Fruit fly (Drosophila melanogaster) whole organism, embryonic: Measurements from ENCODE around the gene CG34057.
A peak's percentile ranks its signal among the peaks of the same experiment; 100 is the strongest.

ENCODE experiments used
- Abd-B ChIP-seq: fragments of 200-800 bp; sonication (Bioruptor generic); optimal IDR thresholded peaks from 2 replicates; lab custom pipeline; 2018; ENCODE audit warnings: missing biosample characterization, mild to moderate bottlenecking, missing genetic modification characterization, moderate library complexity
- Awh ChIP-seq: fragments of 200-800 bp; sonication (Bioruptor generic); IDR thresholded peaks from 2 replicates; pipeline ENCODE4, ENCODE4 v1.3.6; 2022; ENCODE audit warnings: missing biosample characterization, missing genetic modification characterization
- B-H2 ChIP-seq: fragments of 200-800 bp; sonication (Bioruptor generic); optimal IDR thresholded peaks from 2 replicates; lab custom pipeline; 2018; ENCODE audit warnings: missing biosample characterization, mild to moderate bottlenecking, missing genetic modification characterization
- Blimp-1 ChIP-seq: fragments of 200-800 bp; sonication (Bioruptor generic); optimal IDR thresholded peaks from 3 replicates; lab custom pipeline; 2018; ENCODE audit warnings: missing biosample characterization, missing genetic modification characterization, mild to moderate bottlenecking, moderate library complexity, missing genetic modification reagents
- Bteb2 ChIP-seq: fragments of 200-800 bp; sonication (Bioruptor generic); optimal IDR thresholded peaks from 2 replicates; lab custom pipeline; 2016; ENCODE audit warnings: missing biosample characterization, missing genetic modification characterization
- CG10209 ChIP-seq: fragments of 200-800 bp; sonication (Bioruptor generic); optimal IDR thresholded peaks from 3 replicates; lab custom pipeline; 2017; ENCODE audit warnings: missing biosample characterization, mild to moderate bottlenecking, missing genetic modification characterization, missing genetic modification reagents
- CG10959 ChIP-seq: fragments of 200-800 bp; sonication (Bioruptor generic); IDR thresholded peaks from 2 replicates; pipeline ENCODE4 v1.3.6; 2022; ENCODE audit warnings: missing biosample characterization, missing genetic modification characterization
- CG11504 ChIP-seq: fragments of 200-800 bp; sonication (Bioruptor generic); optimal IDR thresholded peaks from 3 replicates; lab custom pipeline; 2019; ENCODE audit warnings: missing biosample characterization, mild to moderate bottlenecking, missing genetic modification characterization, moderate library complexity
- CG12659 ChIP-seq: fragments of 200-800 bp; sonication (Bioruptor generic); optimal IDR thresholded peaks from 3 replicates; lab custom pipeline; 2017; ENCODE audit warnings: mild to moderate bottlenecking, missing biosample characterization, missing genetic modification reagents, missing genetic modification characterization
- CG14965 ChIP-seq: fragments of 200-800 bp; sonication (Bioruptor generic); optimal IDR thresholded peaks from 2 replicates; lab custom pipeline; 2016; ENCODE audit warnings: missing biosample characterization, missing genetic modification characterization, borderline replicate concordance
- CG15073 ChIP-seq: fragments of 200-800 bp; sonication (Bioruptor generic); optimal IDR thresholded peaks from 2 replicates; lab custom pipeline; 2016; ENCODE audit warnings: missing biosample characterization, missing genetic modification characterization
- CG15696 ChIP-seq: fragments of 200-800 bp; sonication (Bioruptor generic); optimal IDR thresholded peaks from 2 replicates; lab custom pipeline; 2019; ENCODE audit warnings: missing biosample characterization, mild to moderate bottlenecking, missing genetic modification characterization, moderate library complexity
- CG17802 ChIP-seq: fragments of 200-800 bp; sonication (Bioruptor generic); optimal IDR thresholded peaks from 2 replicates; lab custom pipeline; 2018; ENCODE audit warnings: missing biosample characterization, mild to moderate bottlenecking, missing genetic modification characterization, moderate library complexity
- CG18262 ChIP-seq: fragments of 200-800 bp; optimal IDR thresholded peaks from 3 replicates; lab custom pipeline; 2019; ENCODE audit warnings: missing biosample characterization, mild to moderate bottlenecking, missing genetic modification characterization, moderate library complexity
- CG18599 ChIP-seq: fragments of 200-800 bp; sonication (Bioruptor generic); optimal IDR thresholded peaks from 3 replicates; lab custom pipeline; 2017; ENCODE audit warnings: missing biosample characterization, missing genetic modification characterization, mild to moderate bottlenecking, moderate library complexity, missing genetic modification reagents
- CG2202 ChIP-seq: fragments of 200-800 bp; sonication (Bioruptor generic); optimal IDR thresholded peaks from 2 replicates; lab custom pipeline; 2018; ENCODE audit warnings: missing biosample characterization, mild to moderate bottlenecking, missing genetic modification characterization
- CG2889 ChIP-seq: fragments of 200-800 bp; sonication (Bioruptor generic); IDR thresholded peaks from 3 replicates; pipeline ENCODE4 v1.3.6; 2022; ENCODE audit warnings: missing biosample characterization, missing genetic modification characterization
- CG30020 ChIP-seq: fragments of 200-800 bp; optimal IDR thresholded peaks from 2 replicates; lab custom pipeline; 2019; ENCODE audit warnings: missing biosample characterization, mild to moderate bottlenecking, missing genetic modification characterization, moderate library complexity
- CG32767 ChIP-seq: fragments of 200-800 bp; sonication (Bioruptor generic); IDR thresholded peaks from 2 replicates; pipeline ENCODE4 v1.3.6; 2022; ENCODE audit warnings: missing biosample characterization, missing genetic modification characterization
- CG33557 ChIP-seq: fragments of 200-800 bp; sonication (Bioruptor generic); optimal IDR thresholded peaks from 2 replicates; lab custom pipeline; 2019; ENCODE audit warnings: missing biosample characterization, mild to moderate bottlenecking, missing genetic modification characterization, moderate library complexity
- CG6254 ChIP-seq: fragments of 200-800 bp; sonication (Bioruptor generic); optimal IDR thresholded peaks from 3 replicates; lab custom pipeline; 2017; ENCODE audit warnings: mild to moderate bottlenecking, missing biosample characterization, missing genetic modification reagents, missing genetic modification characterization
- CG8924 ChIP-seq: fragments of 200-800 bp; optimal IDR thresholded peaks from 3 replicates; lab custom pipeline; 2019; ENCODE audit warnings: missing biosample characterization, mild to moderate bottlenecking, missing genetic modification characterization, moderate library complexity
- CG9609 ChIP-seq: fragments of 200-800 bp; sonication (Bioruptor generic); optimal IDR thresholded peaks from 3 replicates; lab custom pipeline; 2016; ENCODE audit warnings: missing biosample characterization, missing genetic modification characterization
- CG9797 ChIP-seq: fragments of 200-800 bp; sonication (Bioruptor generic); optimal IDR thresholded peaks from 3 replicates; lab custom pipeline; 2018; ENCODE audit warnings: missing biosample characterization, mild to moderate bottlenecking, missing genetic modification characterization
- Camta ChIP-seq: fragments of 200-800 bp; sonication (Bioruptor generic); optimal IDR thresholded peaks from 2 replicates; lab custom pipeline; 2016; ENCODE audit warnings: missing biosample characterization, missing genetic modification characterization
- E2f2 ChIP-seq: fragments of 200-800 bp; sonication (Bioruptor generic); IDR thresholded peaks from 2 replicates; pipeline ENCODE4 v1.3.6; 2022; ENCODE audit warnings: missing biosample characterization, missing genetic modification characterization
- Ets65A ChIP-seq: fragments of 200-800 bp; sonication (Bioruptor generic); peaks from one replicate; lab custom pipeline; 2016; ENCODE audit warnings: missing biosample characterization, missing genetic modification characterization
- Fer3 ChIP-seq: fragments of 200-800 bp; sonication (Bioruptor generic); optimal IDR thresholded peaks from 2 replicates; lab custom pipeline; 2018; ENCODE audit warnings: missing biosample characterization, mild to moderate bottlenecking, missing genetic modification characterization, moderate library complexity
- Hr51 ChIP-seq, 2 experiments: fragments of 200-800 bp; sonication (Bioruptor generic); optimal IDR thresholded peaks; 2 replicates in 1 of 2; 3 replicates in 1 of 2; lab custom pipeline; 2016 to 2018; ENCODE audit warnings: missing biosample characterization in 2 of 2, missing genetic modification characterization in 2 of 2, mild to moderate bottlenecking in 1 of 2, moderate library complexity in 1 of 2
- Max ChIP-seq: fragments of 200-800 bp; sonication (Bioruptor generic); optimal IDR thresholded peaks from 2 replicates; lab custom pipeline; 2016; ENCODE audit warnings: missing biosample characterization, mild to moderate bottlenecking, missing genetic modification characterization
- Six4 ChIP-seq: fragments of 200-800 bp; sonication (Bioruptor generic); optimal IDR thresholded peaks from 2 replicates; lab custom pipeline; 2016; ENCODE audit warnings: missing biosample characterization, missing genetic modification characterization
- Sox102F ChIP-seq: fragments of 200-800 bp; sonication (Bioruptor generic); optimal IDR thresholded peaks from 2 replicates; lab custom pipeline; 2018; ENCODE audit warnings: missing biosample characterization, mild to moderate bottlenecking, missing genetic modification characterization, moderate library complexity
- TFAM ChIP-seq: fragments of 200-800 bp; sonication (Bioruptor generic); optimal IDR thresholded peaks from 2 replicates; lab custom pipeline; 2017; ENCODE audit warnings: missing biosample characterization, missing genetic modification characterization, inconsistent platforms
- ash1 ChIP-seq: fragments of 200-800 bp; sonication (Bioruptor generic); optimal IDR thresholded peaks from 2 replicates; lab custom pipeline; 2018; ENCODE audit warnings: missing biosample characterization, mild to moderate bottlenecking, missing genetic modification characterization
- bab2 ChIP-seq: fragments of 200-800 bp; sonication (Bioruptor generic); optimal IDR thresholded peaks from 2 replicates; lab custom pipeline; 2016; ENCODE audit warnings: missing biosample characterization, missing genetic modification characterization
- bbx ChIP-seq: fragments of 200-800 bp; sonication (Bioruptor generic); IDR thresholded peaks from 2 replicates; pipeline ENCODE4 v1.3.6; 2022; ENCODE audit warnings: missing biosample characterization, missing genetic modification characterization; ENCODE audit not compliant: partially characterized antibody
- cg ChIP-seq: fragments of 200-800 bp; sonication (Bioruptor generic); optimal IDR thresholded peaks from 3 replicates; lab custom pipeline; 2019; ENCODE audit warnings: missing biosample characterization, mild to moderate bottlenecking, missing genetic modification characterization, moderate library complexity
- chif ChIP-seq, 2 experiments: fragments of 200-800 bp; sonication (Bioruptor generic); optimal IDR thresholded peaks; 3 replicates each; lab custom pipeline; 2016; ENCODE audit warnings: missing biosample characterization in 2 of 2, missing genetic modification characterization in 2 of 2
- chm ChIP-seq: fragments of 200-800 bp; sonication (Bioruptor generic); IDR thresholded peaks from 2 replicates; pipeline ENCODE4 v1.3.6; 2022; ENCODE audit warnings: missing biosample characterization, missing genetic modification characterization
- chn ChIP-seq: fragments of 200-800 bp; sonication (Bioruptor generic); optimal IDR thresholded peaks from 2 replicates; lab custom pipeline; 2016; ENCODE audit warnings: missing biosample characterization, missing genetic modification characterization
- dimm ChIP-seq: fragments of 200-800 bp; sonication (Bioruptor generic); IDR thresholded peaks from 2 replicates; pipeline ENCODE4 v1.3.6; 2022; ENCODE audit warnings: missing biosample characterization, missing genetic modification characterization
- gcm2 ChIP-seq: fragments of 200-800 bp; sonication (Bioruptor generic); optimal IDR thresholded peaks from 2 replicates; lab custom pipeline; 2016; ENCODE audit warnings: missing biosample characterization, missing genetic modification characterization
- inv ChIP-seq: fragments of 200-800 bp; sonication (Bioruptor generic); IDR thresholded peaks from 2 replicates; pipeline ENCODE4 v1.3.6; 2022; ENCODE audit warnings: missing biosample characterization, missing genetic modification characterization; ENCODE audit not compliant: partially characterized antibody
- lov ChIP-seq, 2 experiments: fragments of 200-800 bp in 1 of 2; fragments of >200 bp in 1 of 2; sonication (Bioruptor generic) in 1 of 2; IDR thresholded peaks in 1 of 2; optimal IDR thresholded peaks in 1 of 2; 2 replicates in 1 of 2; 3 replicates in 1 of 2; pipeline versions ENCODE4 v1.3.6 to Lab custom; 2017 to 2022; ENCODE audit warnings: missing biosample characterization in 1 of 2, missing genetic modification characterization in 1 of 2
- phol ChIP-seq: fragments of 200-800 bp; sonication (Bioruptor generic); optimal IDR thresholded peaks from 3 replicates; lab custom pipeline; 2018; ENCODE audit warnings: missing biosample characterization, mild to moderate bottlenecking, missing genetic modification characterization, moderate library complexity
- pzg ChIP-seq: fragments of 200-800 bp; sonication (Bioruptor generic); optimal IDR thresholded peaks from 3 replicates; lab custom pipeline; 2018; ENCODE audit warnings: missing biosample characterization, mild to moderate bottlenecking, missing genetic modification characterization, moderate library complexity
- sr ChIP-seq: fragments of 200-800 bp; sonication (Bioruptor generic); IDR thresholded peaks from 3 replicates; pipeline ENCODE4 v1.3.6; 2022; ENCODE audit warnings: missing biosample characterization, missing genetic modification characterization
- ssp ChIP-seq: fragments of 200-800 bp; sonication (Bioruptor generic); IDR thresholded peaks from 2 replicates; pipeline ENCODE4 v1.3.6; 2022; ENCODE audit warnings: missing biosample characterization, missing genetic modification characterization
- zf30C ChIP-seq: fragments of 200-800 bp; sonication (Bioruptor generic); optimal IDR thresholded peaks from 3 replicates; lab custom pipeline; 2018; ENCODE audit warnings: missing biosample characterization, mild to moderate bottlenecking, missing genetic modification characterization

The CG34057 gene

DNA sequence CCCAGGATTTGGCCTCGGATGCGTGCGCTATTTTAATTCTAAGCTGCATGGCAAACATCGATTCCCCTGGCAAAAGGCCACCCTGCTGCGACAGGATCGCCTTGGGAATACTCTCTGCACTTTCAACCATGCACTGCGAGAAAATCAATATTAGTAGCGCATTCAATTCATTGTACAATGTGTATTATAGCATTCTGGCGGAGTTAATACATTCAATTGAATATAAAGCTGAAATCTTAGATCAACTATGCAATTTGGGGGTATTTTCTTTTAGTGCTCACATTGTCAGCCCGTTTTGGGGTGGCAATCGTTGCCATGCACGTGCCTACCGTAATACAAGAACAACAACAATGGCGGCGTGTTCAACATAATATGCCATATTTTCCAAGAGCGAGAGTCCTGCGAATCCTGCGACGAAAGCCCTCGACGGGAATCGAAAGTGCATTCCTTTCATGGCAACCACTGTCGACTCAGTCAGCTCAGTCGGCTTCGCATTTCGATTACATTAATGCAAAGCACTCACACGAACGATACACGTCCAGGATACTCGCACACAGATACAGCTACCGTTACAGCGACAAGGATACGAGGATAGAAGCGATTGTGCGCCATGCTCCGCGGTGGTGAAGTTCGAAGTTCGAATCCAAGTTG is 10.6 kb downstream of the CG34057 start (continued):
- peak; percentile 10 for TF ChIP-seq CG2202
- no peak for TF ChIP-seq CG2889 (GFP tag; lab: Robert Waterston, UW)
- no peak for TF ChIP-seq Fer3
- peak; percentile 20 for TF ChIP-seq CG10209 (GFP tag; lab: Kevin White, UChicago)
- peak in 1 of 2 experiments; percentile 50 for TF ChIP-seq chif (GFP tag; optimal IDR thresholded peaks at IDR 0.05; lab: Kevin White, UChicago)
- TF ChIP-seq bab2 (GFP tag; lab: Kevin White, UChicago), result no peak
- TF ChIP-seq Hr51 (GFP tag; optimal IDR thresholded peaks at IDR 0.05; lab: Kevin White, UChicago), result peak in 1 of 2 experiments; percentile 27
- TF ChIP-seq CG11504 (tag; lab: Kevin White, UChicago), result peak; percentile 52
- no peak for TF ChIP-seq bbx
- peak; percentile 18 for TF ChIP-seq CG33557
- TF ChIP-seq pzg, result no peak
- no peak for TF ChIP-seq chm (GFP tag; lab: Robert Waterston, UW)
- TF ChIP-seq cg (GFP tag; lab: Kevin White, UChicago), result no peak
- TF ChIP-seq chn (GFP tag; lab: Kevin White, UChicago), result no peak
- 0 out of 2 replicates have a peak, but pooled peaks have one; percentile 46 for TF ChIP-seq Awh (GFP tag; lab: Robert Waterston, UW)
- TF ChIP-seq Bteb2 (GFP tag; lab: Kevin White, UChicago), result no peak
- no peak for TF ChIP-seq CG14965 (GFP tag; lab: Kevin White, UChicago)
- TF ChIP-seq CG32767 (GFP tag; lab: Robert Waterston, UW), result no peak
- TF ChIP-seq CG15073, result no peak
- TF ChIP-seq CG15696, result no peak
- TF ChIP-seq sr, result no peak
- TF ChIP-seq Abd-B (GFP tag; lab: Kevin White, UChicago), result no peak
- no peak for TF ChIP-seq CG12659 (GFP tag; lab: Kevin White, UChicago)
- TF ChIP-seq Blimp-1 (GFP tag; lab: Kevin White, UChicago), result peak; percentile 47
- TF ChIP-seq E2f2 (GFP tag; lab: Robert Waterston, UW), result no peak
- peak; percentile 77 for TF ChIP-seq Ets65A (GFP tag; lab: Kevin White, UChicago)
- no peak for TF ChIP-seq Camta (GFP tag; lab: Kevin White, UChicago)
- peak; percentile 49 for TF ChIP-seq CG18262 (tag; lab: Kevin White, UChicago)
- TF ChIP-seq Sox102F (GFP tag; lab: Kevin White, UChicago), result peak; percentile 46
- no peak for TF ChIP-seq gcm2 (GFP tag; lab: Kevin White, UChicago)
- TF ChIP-seq CG18599, result peak; percentile 40
- TF ChIP-seq CG10959 (GFP tag; lab: Robert Waterston, UW), result 0 out of 2 replicates have a peak, but pooled peaks have one; percentile 17
- TF ChIP-seq CG8924 (tag; lab: Kevin White, UChicago), result peak; percentile 28
- no peak for TF ChIP-seq lov (optimal IDR thresholded peaks at IDR 0.05; lab: Kevin White, UChicago)
- TF ChIP-seq lov (GFP tag; IDR thresholded peaks at IDR 0.05; lab: Robert Waterston, UW), result no peak
- no peak for TF ChIP-seq B-H2 (GFP tag; lab: Kevin White, UChicago)
- TF ChIP-seq ssp (GFP tag; lab: Robert Waterston, UW), result no peak
- TF ChIP-seq CG17802 (tag; lab: Kevin White, UChicago), result peak; percentile 35
- TF ChIP-seq ash1 (GFP tag; lab: Kevin White, UChicago), result no peak
- TF ChIP-seq Six4 (GFP tag; lab: Kevin White, UChicago), result no peak
- peak; percentile 77 for TF ChIP-seq zf30C (GFP tag; lab: Kevin White, UChicago)
- no peak for TF ChIP-seq CG9797 (GFP tag; lab: Kevin White, UChicago)
- no peak for TF ChIP-seq TFAM (GFP tag; lab: Kevin White, UChicago)
- no peak for TF ChIP-seq CG9609 (GFP tag; lab: Kevin White, UChicago)
- peak; percentile 54 for TF ChIP-seq phol (tag; lab: Kevin White, UChicago)
- no peak for TF ChIP-seq inv (GFP tag; lab: Robert Waterston, UW)
- no peak for TF ChIP-seq CG6254 (GFP tag; lab: Kevin White, UChicago)
- no peak for TF ChIP-seq Max
- no peak for TF ChIP-seq dimm (GFP tag; lab: Robert Waterston, UW)
- TF ChIP-seq CG30020, result no peak
